Fruit fly (Drosophila melanogaster) whole organism, embryonic: Measurements from ENCODE around the gene Hs6st.

Source experiments
- BEAF-32 ChIP-seq: fragments of 200-800 bp; sonication (Bioruptor generic); optimal IDR thresholded peaks from 3 replicates; lab custom pipeline; 2017; ENCODE audit warnings: missing biosample characterization, missing genetic modification characterization, mild to moderate bottlenecking, moderate library complexity, missing genetic modification reagents
- CG11085 ChIP-seq: fragments of 200-800 bp; sonication (Bioruptor generic); IDR thresholded peaks from 2 replicates; pipeline ENCODE4 v1.3.6; 2022; ENCODE audit warnings: missing biosample characterization, missing genetic modification characterization
- CG11723 ChIP-seq: fragments of 200-800 bp; sonication (Bioruptor generic); optimal IDR thresholded peaks from 2 replicates; lab custom pipeline; 2017; ENCODE audit warnings: missing biosample characterization, mild to moderate bottlenecking, missing genetic modification characterization
- CG13894 ChIP-seq: fragments of 200-800 bp; sonication (Bioruptor generic); optimal IDR thresholded peaks from 3 replicates; lab custom pipeline; 2018; ENCODE audit warnings: missing biosample characterization, mild to moderate bottlenecking, missing genetic modification characterization, moderate library complexity
- CG14710 ChIP-seq: fragments of 200-800 bp; sonication (Bioruptor generic); optimal IDR thresholded peaks from 3 replicates; lab custom pipeline; 2019; ENCODE audit warnings: missing biosample characterization, mild to moderate bottlenecking, missing genetic modification characterization, moderate library complexity
- CG14860 ChIP-seq: fragments of 200-800 bp; sonication (Bioruptor generic); IDR thresholded peaks from 3 replicates; pipeline ENCODE4 v1.3.6; 2022; ENCODE audit warnings: missing biosample characterization, missing genetic modification characterization; ENCODE audit not compliant: partially characterized antibody
- CG1647 ChIP-seq: fragments of 200-800 bp; sonication (Bioruptor generic); optimal IDR thresholded peaks from 3 replicates; lab custom pipeline; 2016; ENCODE audit warnings: missing biosample characterization, missing genetic modification characterization
- CG2120 ChIP-seq: fragments of 200-800 bp; sonication (Bioruptor generic); optimal IDR thresholded peaks from 3 replicates; lab custom pipeline; 2016; ENCODE audit warnings: missing biosample characterization, missing genetic modification characterization
- CG30431 ChIP-seq: fragments of 200-800 bp; sonication (Bioruptor generic); optimal IDR thresholded peaks from 2 replicates; lab custom pipeline; 2017; ENCODE audit warnings: missing biosample characterization, missing genetic modification characterization
- CG33213 ChIP-seq: fragments of 200-800 bp; sonication (Bioruptor generic); optimal IDR thresholded peaks from 3 replicates; lab custom pipeline; 2016; ENCODE audit warnings: missing biosample characterization, missing genetic modification characterization
- CG3726 ChIP-seq: fragments of 200-800 bp; sonication (Bioruptor generic); IDR thresholded peaks from 3 replicates; pipeline ENCODE4, ENCODE4 v1.3.6; 2022; ENCODE audit warnings: missing biosample characterization, missing genetic modification characterization
- CG3847 ChIP-seq: fragments of 200-800 bp; sonication (Bioruptor generic); IDR thresholded peaks from 2 replicates; pipeline ENCODE4 v1.3.6; 2022; ENCODE audit warnings: missing biosample characterization, missing genetic modification characterization
- CG43689 ChIP-seq: fragments of 200-800 bp; sonication (Bioruptor generic); IDR thresholded peaks from 2 replicates; pipeline ENCODE4 v1.3.6; 2022; ENCODE audit warnings: missing biosample characterization, missing genetic modification characterization
- CG4424 ChIP-seq: fragments of 200-800 bp; sonication (Bioruptor generic); optimal IDR thresholded peaks from 3 replicates; lab custom pipeline; 2016; ENCODE audit warnings: missing biosample characterization, missing genetic modification characterization
- CG4617 ChIP-seq: fragments of 200-800 bp; sonication (Bioruptor generic); optimal IDR thresholded peaks from 3 replicates; lab custom pipeline; 2016; ENCODE audit warnings: missing biosample characterization, missing genetic modification characterization, borderline replicate concordance
- CG6254 ChIP-seq: fragments of 200-800 bp; sonication (Bioruptor generic); optimal IDR thresholded peaks from 3 replicates; lab custom pipeline; 2017; ENCODE audit warnings: mild to moderate bottlenecking, missing biosample characterization, missing genetic modification reagents, missing genetic modification characterization
- CG7372 ChIP-seq: fragments of 200-800 bp; sonication (Bioruptor generic); IDR thresholded peaks from 2 replicates; pipeline ENCODE4 v1.3.6; 2022; ENCODE audit warnings: missing biosample characterization, missing genetic modification characterization
- CG7928 ChIP-seq: fragments of 200-800 bp; sonication (Bioruptor generic); optimal IDR thresholded peaks from 2 replicates; lab custom pipeline; 2017; ENCODE audit warnings: missing biosample characterization, mild to moderate bottlenecking, missing genetic modification characterization
- CG9797 ChIP-seq: fragments of 200-800 bp; sonication (Bioruptor generic); optimal IDR thresholded peaks from 3 replicates; lab custom pipeline; 2018; ENCODE audit warnings: missing biosample characterization, mild to moderate bottlenecking, missing genetic modification characterization
- Dll ChIP-seq: fragments of 200-800 bp; sonication (Bioruptor generic); IDR thresholded peaks from 4 replicates; pipeline ENCODE4 v1.3.6; 2022; ENCODE audit warnings: missing biosample characterization, missing genetic modification characterization; ENCODE audit not compliant: partially characterized antibody
- Doc3 ChIP-seq: fragments of 200-800 bp; sonication (Bioruptor generic); IDR thresholded peaks from 3 replicates; pipeline ENCODE4 v1.3.6; 2022; ENCODE audit warnings: missing biosample characterization, missing genetic modification characterization; ENCODE audit not compliant: partially characterized antibody
- Dref ChIP-seq: fragments of 200-800 bp; sonication (Bioruptor generic); IDR thresholded peaks from 2 replicates; pipeline ENCODE4 v1.3.6; 2022; ENCODE audit warnings: missing biosample characterization, missing genetic modification characterization
- E2f2 ChIP-seq: fragments of 200-800 bp; sonication (Bioruptor generic); IDR thresholded peaks from 2 replicates; pipeline ENCODE4 v1.3.6; 2022; ENCODE audit warnings: missing biosample characterization, missing genetic modification characterization
- Ets97D ChIP-seq: fragments of 200-800 bp; sonication (Bioruptor generic); optimal IDR thresholded peaks from 3 replicates; lab custom pipeline; 2016; ENCODE audit warnings: missing biosample characterization, missing genetic modification characterization
- Fer3 ChIP-seq: fragments of 200-800 bp; sonication (Bioruptor generic); optimal IDR thresholded peaks from 2 replicates; lab custom pipeline; 2018; ENCODE audit warnings: missing biosample characterization, mild to moderate bottlenecking, missing genetic modification characterization, moderate library complexity
- Hand ChIP-seq: fragments of 200-800 bp; sonication (Bioruptor generic); optimal IDR thresholded peaks from 2 replicates; lab custom pipeline; 2017; ENCODE audit warnings: mild to moderate bottlenecking, missing biosample characterization, missing genetic modification reagents, missing genetic modification characterization
- NK7.1 ChIP-seq: fragments of 200-800 bp; sonication (Bioruptor generic); optimal IDR thresholded peaks from 3 replicates; lab custom pipeline; 2016; ENCODE audit warnings: missing biosample characterization, missing genetic modification characterization
- Opbp ChIP-seq: fragments of 200-800 bp; sonication (Bioruptor generic); IDR thresholded peaks from 3 replicates; pipeline ENCODE4 v1.3.6; 2022; ENCODE audit warnings: missing biosample characterization, missing genetic modification characterization; ENCODE audit not compliant: partially characterized antibody
- Ptx1 ChIP-seq: fragments of 200-800 bp; sonication (Bioruptor generic); IDR thresholded peaks from 2 replicates; pipeline ENCODE4 v1.3.6; 2022; ENCODE audit warnings: missing biosample characterization, missing genetic modification characterization
- amos ChIP-seq: fragments of 200-800 bp; sonication (Bioruptor generic); IDR thresholded peaks from 2 replicates; pipeline ENCODE4 v1.3.6; 2022; ENCODE audit warnings: missing biosample characterization, missing genetic modification characterization; ENCODE audit not compliant: partially characterized antibody
- az2 ChIP-seq: fragments of 200-800 bp; sonication (Bioruptor generic); optimal IDR thresholded peaks from 3 replicates; lab custom pipeline; 2016; ENCODE audit warnings: missing biosample characterization, missing genetic modification characterization
- bbx ChIP-seq: fragments of 200-800 bp; sonication (Bioruptor generic); IDR thresholded peaks from 2 replicates; pipeline ENCODE4 v1.3.6; 2022; ENCODE audit warnings: missing biosample characterization, missing genetic modification characterization; ENCODE audit not compliant: partially characterized antibody
- br ChIP-seq: fragments of >200 bp; optimal IDR thresholded peaks from 2 replicates; lab custom pipeline; 2017
- ci ChIP-seq: fragments of 200-800 bp; sonication (Bioruptor generic); IDR thresholded peaks from 3 replicates; pipeline ENCODE4 v1.3.6; 2022; ENCODE audit warnings: missing biosample characterization, missing genetic modification characterization
- crc ChIP-seq: fragments of 200-800 bp; sonication (Bioruptor generic); optimal IDR thresholded peaks from 2 replicates; lab custom pipeline; 2016; ENCODE audit warnings: missing biosample characterization, missing genetic modification characterization
- dan ChIP-seq: fragments of 200-800 bp; sonication (Bioruptor generic); IDR thresholded peaks from 2 replicates; pipeline ENCODE4 v1.3.6; 2022; ENCODE audit warnings: missing biosample characterization, missing genetic modification characterization
- dati ChIP-seq: fragments of 200-800 bp; sonication (Bioruptor generic); IDR thresholded peaks from 2 replicates; pipeline ENCODE4 v1.3.6; 2022; ENCODE audit warnings: missing biosample characterization, missing genetic modification characterization
- gfzf ChIP-seq: fragments of 200-800 bp; sonication (Bioruptor generic); optimal IDR thresholded peaks from 2 replicates; lab custom pipeline; 2016; ENCODE audit warnings: missing biosample characterization, mild to moderate bottlenecking, missing genetic modification characterization, moderate library complexity
- grau ChIP-seq: fragments of 200-800 bp; optimal IDR thresholded peaks from 3 replicates; lab custom pipeline; 2019; ENCODE audit warnings: missing biosample characterization, mild to moderate bottlenecking, missing genetic modification characterization, moderate library complexity
- hbn ChIP-seq: fragments of 200-800 bp; sonication (Bioruptor generic); IDR thresholded peaks from 2 replicates; pipeline ENCODE4 v1.3.6; 2022; ENCODE audit warnings: missing biosample characterization, missing genetic modification characterization; ENCODE audit not compliant: partially characterized antibody
- jumu ChIP-seq: fragments of 200-800 bp; sonication (Bioruptor generic); optimal IDR thresholded peaks from 3 replicates; lab custom pipeline; 2016; ENCODE audit warnings: missing biosample characterization, missing genetic modification characterization
- luna ChIP-seq: fragments of 200-800 bp; sonication (Bioruptor generic); optimal IDR thresholded peaks from 2 replicates; lab custom pipeline; 2016; ENCODE audit warnings: missing biosample characterization, missing genetic modification characterization
- nmo ChIP-seq: fragments of 200-800 bp; sonication (Bioruptor generic); optimal IDR thresholded peaks from 2 replicates; lab custom pipeline; 2018; ENCODE audit warnings: missing biosample characterization, mild to moderate bottlenecking, missing genetic modification characterization, moderate library complexity
- pzg ChIP-seq: fragments of 200-800 bp; sonication (Bioruptor generic); optimal IDR thresholded peaks from 3 replicates; lab custom pipeline; 2018; ENCODE audit warnings: missing biosample characterization, mild to moderate bottlenecking, missing genetic modification characterization, moderate library complexity
- run ChIP-seq: fragments of 200-800 bp; sonication (Bioruptor generic); optimal IDR thresholded peaks from 3 replicates; lab custom pipeline; 2018; ENCODE audit warnings: missing biosample characterization, mild to moderate bottlenecking, missing genetic modification characterization
- sd ChIP-seq: fragments of 200-800 bp; sonication (Bioruptor generic); optimal IDR thresholded peaks from 3 replicates; lab custom pipeline; 2018; ENCODE audit warnings: missing biosample characterization, mild to moderate bottlenecking, missing genetic modification characterization, moderate library complexity
- so ChIP-seq: fragments of 200-800 bp; sonication (Bioruptor generic); IDR thresholded peaks from 3 replicates; pipeline ENCODE4 v1.3.6; 2022; ENCODE audit warnings: missing biosample characterization, missing genetic modification characterization
- sr ChIP-seq: fragments of 200-800 bp; sonication (Bioruptor generic); IDR thresholded peaks from 3 replicates; pipeline ENCODE4 v1.3.6; 2022; ENCODE audit warnings: missing biosample characterization, missing genetic modification characterization
- twi ChIP-seq: fragments of 200-800 bp; optimal IDR thresholded peaks from 2 replicates; lab custom pipeline; 2019; ENCODE audit warnings: missing biosample characterization, mild to moderate bottlenecking, missing genetic modification characterization, moderate library complexity
- wek ChIP-seq: fragments of 200-800 bp; sonication (Bioruptor generic); optimal IDR thresholded peaks from 3 replicates; lab custom pipeline; 2018; ENCODE audit warnings: missing biosample characterization, mild to moderate bottlenecking, missing genetic modification characterization, moderate library complexity
- zf30C ChIP-seq: fragments of 200-800 bp; sonication (Bioruptor generic); optimal IDR thresholded peaks from 3 replicates; lab custom pipeline; 2018; ENCODE audit warnings: missing biosample characterization, mild to moderate bottlenecking, missing genetic modification characterization

Gene Hs6st

dm6 chr3R:20027841-20028240 lies 19.5 kb upstream of the Hs6st start, which contains the start of the genes CG4424 and CG4854 (continued):
- no peak for TF ChIP-seq Fer3 (tag; lab: Kevin White, UChicago)
- no peak for TF ChIP-seq jumu (GFP tag; lab: Kevin White, UChicago)
- no peak for TF ChIP-seq luna (GFP tag; lab: Kevin White, UChicago)
- 0 out of 2 replicates have a peak, but pooled peaks have one; percentile 36 for TF ChIP-seq hbn (GFP tag; lab: Robert Waterston, UW)
- TF ChIP-seq NK7.1 (GFP tag; lab: Kevin White, UChicago): no peak
- no peak for TF ChIP-seq CG2120
- peak; percentile 45; the same call in 1 of the 3 replicates for TF ChIP-seq Opbp (GFP tag; lab: Robert Waterston, UW)
- no peak for TF ChIP-seq CG30431 (GFP tag; lab: Kevin White, UChicago)
- peak; percentile 67 for TF ChIP-seq CG4617 (GFP tag; lab: Kevin White, UChicago)
- no peak for TF ChIP-seq dati (GFP tag; lab: Robert Waterston, UW)
- TF ChIP-seq br (lab: Kevin White, UChicago): no peak
- peak; percentile 58 for TF ChIP-seq E2f2 (GFP tag; lab: Robert Waterston, UW)
- TF ChIP-seq crc (GFP tag; lab: Kevin White, UChicago): no peak
- no peak for TF ChIP-seq CG9797 (GFP tag; lab: Kevin White, UChicago)
- TF ChIP-seq grau (tag; lab: Kevin White, UChicago): peak; percentile 53
- TF ChIP-seq CG14710 (tag; lab: Kevin White, UChicago): peak; percentile 5
- peak; percentile 51; the same call in 1 of the 2 replicates for TF ChIP-seq amos (GFP tag; lab: Robert Waterston, UW)
- TF ChIP-seq Ptx1: no peak
- no peak for TF ChIP-seq CG43689 (GFP tag; lab: Robert Waterston, UW)
- peak; percentile 56 for TF ChIP-seq BEAF-32
- TF ChIP-seq Ets97D (GFP tag; lab: Kevin White, UChicago): peak; percentile 11
- no peak for TF ChIP-seq CG1647
- no peak for TF ChIP-seq CG3726
- no peak for TF ChIP-seq zf30C (GFP tag; lab: Kevin White, UChicago)
- TF ChIP-seq bbx (GFP tag; lab: Robert Waterston, UW): peak; percentile 43; the same call in 1 of the 2 replicates
- peak; percentile 40 for TF ChIP-seq wek (GFP tag; lab: Kevin White, UChicago)
- TF ChIP-seq CG14860 (GFP tag; lab: Robert Waterston, UW): 0 out of 3 replicates have a peak, but pooled peaks have one; percentile 19
- TF ChIP-seq twi (tag; lab: Kevin White, UChicago): no peak
- no peak for TF ChIP-seq sr (GFP tag; lab: Robert Waterston, UW)
- peak; percentile 41; the same call in 1 of the 3 replicates for TF ChIP-seq Doc3 (GFP tag; lab: Robert Waterston, UW)
- TF ChIP-seq CG7928 (GFP tag; lab: Kevin White, UChicago): no peak
- no peak for TF ChIP-seq gfzf
- TF ChIP-seq CG4424 (GFP tag; lab: Kevin White, UChicago): no peak
- no peak for TF ChIP-seq CG7372 (GFP tag; lab: Robert Waterston, UW)
- no peak for TF ChIP-seq CG3847
- no peak for TF ChIP-seq CG11723
- TF ChIP-seq Dref (GFP tag; lab: Robert Waterston, UW): peak; percentile 60
- TF ChIP-seq CG6254 (GFP tag; lab: Kevin White, UChicago): peak; percentile 89
- no peak for TF ChIP-seq CG33213 (GFP tag; lab: Kevin White, UChicago)
- peak; percentile 52 for TF ChIP-seq pzg (GFP tag; lab: Kevin White, UChicago)
- TF ChIP-seq so (GFP tag; lab: Robert Waterston, UW): no peak
- TF ChIP-seq sd (tag; lab: Kevin White, UChicago): peak; percentile 74
- TF ChIP-seq nmo (GFP tag; lab: Kevin White, UChicago): no peak
- TF ChIP-seq Dll (GFP tag; lab: Robert Waterston, UW): peak; percentile 49; the same call in 2 of the 4 replicates
- TF ChIP-seq run (tag; lab: Kevin White, UChicago): no peak
- TF ChIP-seq az2 (GFP tag; lab: Kevin White, UChicago): no peak
- 0 out of 3 replicates have a peak, but pooled peaks have one; percentile 21 for TF ChIP-seq ci (GFP tag; lab: Robert Waterston, UW)
- TF ChIP-seq dan (GFP tag; lab: Robert Waterston, UW): no peak
- TF ChIP-seq Hand: no peak
- TF ChIP-seq CG11085 (GFP tag; lab: Robert Waterston, UW): no peak
- TF ChIP-seq CG13894 (tag; lab: Kevin White, UChicago): no peak
